Fruit fly (Drosophila melanogaster): ENCODE measurements around the gene P5cr.
A peak's percentile ranks its signal among the peaks of the same experiment; 100 is the strongest.

P5cr gene

DNA sequence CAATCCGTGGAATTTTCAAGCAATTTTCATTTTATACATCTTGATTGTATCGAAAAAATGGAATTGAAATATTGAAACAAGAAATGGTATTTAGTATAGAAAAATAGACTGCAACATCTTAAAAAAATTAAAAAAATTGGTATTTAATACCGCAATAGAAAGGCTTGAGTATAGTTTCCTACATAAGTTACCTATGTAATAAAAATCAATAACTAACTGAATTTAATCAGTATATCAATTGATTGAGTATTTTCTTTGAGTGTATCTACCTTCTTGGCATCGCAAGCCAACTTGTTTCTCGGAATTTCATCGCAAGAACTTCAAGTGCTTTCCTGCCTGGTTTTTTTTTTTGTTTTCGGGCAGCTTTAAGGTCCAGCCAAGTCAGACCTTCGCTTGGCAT lies 38.2 kb upstream of the P5cr start (continued):
- TF ChIP-seq CG10267 (tag; optimal IDR thresholded peaks at IDR 0.05) (peak; percentile 9), CG30403 (GFP tag; optimal IDR thresholded peaks at IDR 0.05) (peak; percentile 13), CG31441 (GFP tag; IDR thresholded peaks at IDR 0.05) (peak; percentile 36; the same call in 1 of the 2 replicates), lola (GFP tag; optimal IDR thresholded peaks at IDR 0.05) (peak in 1 of 3 experiments; percentile 38), CG8388 (GFP tag; optimal IDR thresholded peaks at IDR 0.05) (peak; percentile 12), CG6683 (GFP tag; optimal IDR thresholded peaks at IDR 0.05) (no peak), CG14710 (tag; optimal IDR thresholded peaks at IDR 0.05) (peak; percentile 0), CG12391 (tag; optimal IDR thresholded peaks at IDR 0.05) (peak; percentile 20), Xrp1 (GFP tag; IDR thresholded peaks at IDR 0.05) (peak; percentile 62; the same call in 1 of the 2 replicates), unpg (GFP tag; optimal IDR thresholded peaks at IDR 0.05) (peak; percentile 30), stc (GFP tag; IDR thresholded peaks at IDR 0.05) (peak; percentile 20; the same call in 1 of the 2 replicates), sens (GFP tag) (peak; percentile 78), CG10979 (tag; optimal IDR thresholded peaks at IDR 0.05) (peak; percentile 54), PHDP (tag; optimal IDR thresholded peaks at IDR 0.05) (peak; percentile 21), lmd (GFP tag; IDR thresholded peaks at IDR 0.05) (no peak), az2 (GFP tag; optimal IDR thresholded peaks at IDR 0.05) (peak; percentile 4), dmrt11E (tag; optimal IDR thresholded peaks at IDR 0.05) (peak; percentile 50), D19B (GFP tag; optimal IDR thresholded peaks at IDR 0.05) (no peak), CG11504 (tag; optimal IDR thresholded peaks at IDR 0.05) (peak; percentile 28), YL-1 (GFP tag; optimal IDR thresholded peaks at IDR 0.05) (no peak), CG2712 (tag; optimal IDR thresholded peaks at IDR 0.05) (peak; percentile 5), CG15269 (tag; optimal IDR thresholded peaks at IDR 0.05) (no peak), CG15601 (tag; optimal IDR thresholded peaks at IDR 0.05) (peak; percentile 14), CoRest (tag; optimal IDR thresholded peaks at IDR 0.05) (peak; percentile 28), CG7556 (GFP tag; optimal IDR thresholded peaks at IDR 0.05) (peak; percentile 27), Dad (GFP tag; optimal IDR thresholded peaks at IDR 0.05) (no peak), grau (tag; optimal IDR thresholded peaks at IDR 0.05) (peak; percentile 1), bsh (GFP tag; optimal IDR thresholded peaks at IDR 0.05) (peak; percentile 43 to 58), tgo (GFP tag; IDR thresholded peaks at IDR 0.05) (peak; percentile 36; the same call in 2 of the 3 replicates), CG2678 (tag; optimal IDR thresholded peaks at IDR 0.05) (peak; percentile 16)

dm6 chr3R:18991721-18992120 lies 37.0 kb upstream of the P5cr start:
- no peak for TF ChIP-seq slou (GFP tag; optimal IDR thresholded peaks at IDR 0.05)
- TF ChIP-seq CG18262 (tag; optimal IDR thresholded peaks at IDR 0.05), result no peak
- TF ChIP-seq nerfin-2 (GFP tag; IDR thresholded peaks at IDR 0.05; ENCODE audit: partially characterized antibody), result no peak
- TF ChIP-seq gt (GFP tag; IDR thresholded peaks at IDR 0.05), result no peak
- TF ChIP-seq sd (tag; optimal IDR thresholded peaks at IDR 0.05), result peak; percentile 76
- no peak for TF ChIP-seq Hr51 (GFP tag; optimal IDR thresholded peaks at IDR 0.05)
- TF ChIP-seq CG7786 (GFP tag; optimal IDR thresholded peaks at IDR 0.05), result no peak
- peak; percentile 51; the same call in 1 of the 3 replicates for TF ChIP-seq so (GFP tag; IDR thresholded peaks at IDR 0.05)
- peak; percentile 21 for TF ChIP-seq CG8281 (tag; optimal IDR thresholded peaks at IDR 0.05)
- peak; percentile 58 for TF ChIP-seq grn (GFP tag; optimal IDR thresholded peaks at IDR 0.05)
- TF ChIP-seq gro (GFP tag; optimal IDR thresholded peaks at IDR 0.05), result no peak
- TF ChIP-seq HHEX (GFP tag; optimal IDR thresholded peaks at IDR 0.05), result no peak
- TF ChIP-seq salm (tag; optimal IDR thresholded peaks at IDR 0.05), result peak; percentile 15
- no peak for TF ChIP-seq sima (GFP tag; optimal IDR thresholded peaks at IDR 0.05)
- TF ChIP-seq caup (GFP tag; optimal IDR thresholded peaks at IDR 0.05; ENCODE audit: severe bottlenecking), result peak; percentile 2
- peak; percentile 66 for TF ChIP-seq sug (tag; optimal IDR thresholded peaks at IDR 0.05)
- no peak for TF ChIP-seq pan (optimal IDR thresholded peaks at IDR 0.05)
- TF ChIP-seq pan (GFP tag; optimal IDR thresholded peaks at IDR 0.05 in 1 of 2, IDR thresholded peaks at IDR 0.05 in 1 of 2), result no peak
- TF ChIP-seq CG10267 (tag; optimal IDR thresholded peaks at IDR 0.05), result no peak
- TF ChIP-seq ab (GFP tag; optimal IDR thresholded peaks at IDR 0.05), result no peak
- TF ChIP-seq CG34376 (GFP tag; optimal IDR thresholded peaks at IDR 0.05), result no peak
- peak; percentile 3 for TF ChIP-seq CG12769 (tag; optimal IDR thresholded peaks at IDR 0.05)
